Worm (Caenorhabditis elegans) whole organism, L2 larva: ENCODE results near the gene R04A9.3.

ENCODE experiments used
- elt-3 ChIP-seq: sonication (generic microtip); optimal IDR thresholded peaks from 2 replicates; lab custom pipeline; 2017; ENCODE audit warnings: missing biosample characterization, missing genetic modification characterization
- fos-1 ChIP-seq: fragments of 150-350 bp; optimal IDR thresholded peaks from 2 replicates; lab custom pipeline; 2014; ENCODE audit warnings: missing biosample characterization, missing genetic modification characterization

DNA sequence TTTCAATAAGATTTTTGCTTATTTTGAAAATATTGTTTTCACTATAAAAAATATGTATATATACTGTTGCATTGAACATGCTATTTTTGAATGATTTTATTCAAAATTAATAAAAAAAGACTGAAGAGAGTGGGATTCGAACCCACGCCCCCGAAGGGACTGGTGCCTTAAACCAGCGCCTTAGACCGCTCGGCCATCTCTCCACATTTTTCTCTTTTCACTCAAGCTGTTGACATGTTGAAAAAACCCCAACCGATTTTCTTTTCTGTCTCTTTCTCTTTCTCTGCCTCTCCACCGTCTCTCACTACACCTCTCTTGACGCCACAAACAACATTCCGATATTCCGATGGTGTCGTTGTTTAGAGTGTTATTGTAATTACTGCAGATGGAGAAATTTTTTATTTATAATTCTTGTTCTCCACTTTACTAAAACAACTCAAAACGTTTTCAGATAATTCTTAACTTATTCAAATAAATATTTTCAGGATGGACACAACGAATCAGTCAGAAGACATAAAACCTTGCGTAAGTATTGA, 27.2 kb downstream of the R04A9.3 start, which contains the start of gene sor-3:
- TF ChIP-seq fos-1 (tag; lab: Kevin White, UChicago), result peak; percentile 85
- TF ChIP-seq elt-3, result no peak
